Fruit fly (Drosophila melanogaster): ENCODE measurements around the gene tgy.

tgy gene

dm6 chrX:19154998-19155397, 27.9 kb upstream of the tgy start (continued):
- TF ChIP-seq h (optimal IDR thresholded peaks at IDR 0.05): no peak
- peak; percentile 35 for TF ChIP-seq CG3838 (GFP tag; optimal IDR thresholded peaks at IDR 0.05)
- peak; percentile 90 for TF ChIP-seq Abd-B (GFP tag; optimal IDR thresholded peaks at IDR 0.05)
- peak; percentile 75 for TF ChIP-seq lbe (GFP tag; optimal IDR thresholded peaks at IDR 0.05)
- TF ChIP-seq oc (tag; optimal IDR thresholded peaks at IDR 0.05): peak; percentile 93
- peak; percentile 76 for TF ChIP-seq CG8359 (GFP tag; optimal IDR thresholded peaks at IDR 0.05; ENCODE audit: borderline replicate concordance)
- TF ChIP-seq HLH54F (GFP tag; optimal IDR thresholded peaks at IDR 0.05): peak; percentile 58
- peak; percentile 43 for TF ChIP-seq CG14965 (GFP tag; optimal IDR thresholded peaks at IDR 0.05; ENCODE audit: borderline replicate concordance)
- TF ChIP-seq CG9876 (GFP tag; optimal IDR thresholded peaks at IDR 0.05): peak; percentile 51
- TF ChIP-seq CG6272 (GFP tag; IDR thresholded peaks at IDR 0.05): peak; percentile 59
- no peak for TF ChIP-seq CG10543 (GFP tag; optimal IDR thresholded peaks at IDR 0.05)
- peak; percentile 92 for TF ChIP-seq Blimp-1 (GFP tag; optimal IDR thresholded peaks at IDR 0.05)
- TF ChIP-seq dpn (GFP tag; optimal IDR thresholded peaks at IDR 0.05): peak; percentile 78 to 83
- peak; percentile 51 for TF ChIP-seq nau (GFP tag; optimal IDR thresholded peaks at IDR 0.05)
- TF ChIP-seq CG4854 (GFP tag; optimal IDR thresholded peaks at IDR 0.05): peak; percentile 73
- TF ChIP-seq pan (optimal IDR thresholded peaks at IDR 0.05): no peak
- peak in 1 of 2 experiments; percentile 75 for TF ChIP-seq pan (GFP tag; optimal IDR thresholded peaks at IDR 0.05 in 1 of 2, IDR thresholded peaks at IDR 0.05 in 1 of 2)
- no peak for TF ChIP-seq Lpt (GFP tag; optimal IDR thresholded peaks at IDR 0.05)
- peak; percentile 55 for TF ChIP-seq CG3065 (GFP tag; optimal IDR thresholded peaks at IDR 0.05)
- peak; percentile 75 for TF ChIP-seq Mad (GFP tag; optimal IDR thresholded peaks at IDR 0.05)
- TF ChIP-seq cas (GFP tag; IDR thresholded peaks at IDR 0.05): no peak
- peak; percentile 61; the same call in 1 of the 3 replicates for TF ChIP-seq CG2889 (GFP tag; IDR thresholded peaks at IDR 0.05)
- no peak for TF ChIP-seq Adf1 (GFP tag; IDR thresholded peaks at IDR 0.05)
- peak; percentile 93 for TF ChIP-seq otp (GFP tag; IDR thresholded peaks at IDR 0.05)
- TF ChIP-seq CG1647 (GFP tag; optimal IDR thresholded peaks at IDR 0.05): peak; percentile 55
- TF ChIP-seq bcd (GFP tag; optimal IDR thresholded peaks at IDR 0.05): peak; percentile 80
- peak; percentile 63 for TF ChIP-seq CG10565 (GFP tag; optimal IDR thresholded peaks at IDR 0.05)
- TF ChIP-seq pros (GFP tag; optimal IDR thresholded peaks at IDR 0.05): peak; percentile 50
- peak; percentile 85 for TF ChIP-seq ems (GFP tag; optimal IDR thresholded peaks at IDR 0.05)
- TF ChIP-seq HLH3B (GFP tag; IDR thresholded peaks at IDR 0.05): peak; percentile 87
- TF ChIP-seq her (GFP tag; optimal IDR thresholded peaks at IDR 0.05): peak; percentile 69
- TF ChIP-seq psq (GFP tag; optimal IDR thresholded peaks at IDR 0.05): peak; percentile 57
- no peak for TF ChIP-seq D19B (GFP tag; optimal IDR thresholded peaks at IDR 0.05)
- TF ChIP-seq run (tag; optimal IDR thresholded peaks at IDR 0.05): peak; percentile 30
- no peak for TF ChIP-seq CG34224 (GFP tag; IDR thresholded peaks at IDR 0.05; ENCODE audit: partially characterized antibody)
- peak; percentile 82 for TF ChIP-seq CG8944 (GFP tag; optimal IDR thresholded peaks at IDR 0.05)
- TF ChIP-seq Kr (GFP tag; optimal IDR thresholded peaks at IDR 0.05): peak; percentile 15
- peak; percentile 86 for TF ChIP-seq CG10209 (GFP tag; optimal IDR thresholded peaks at IDR 0.05)
- peak; percentile 68 for TF ChIP-seq CG18619 (GFP tag; optimal IDR thresholded peaks at IDR 0.05)
- TF ChIP-seq E2f2 (GFP tag; IDR thresholded peaks at IDR 0.05): peak; percentile 55; the same call in 1 of the 2 replicates
- TF ChIP-seq CG2199 (GFP tag; IDR thresholded peaks at IDR 0.05): peak; percentile 85; the same call in 1 of the 3 replicates
- peak; percentile 70 for TF ChIP-seq eyg (GFP tag; optimal IDR thresholded peaks at IDR 0.05)
- TF ChIP-seq CG7745 (tag; optimal IDR thresholded peaks at IDR 0.05): peak; percentile 77
- TF ChIP-seq CG14050 (GFP tag; IDR thresholded peaks at IDR 0.05): peak; percentile 55; the same call in 1 of the 3 replicates
- peak; percentile 77 for TF ChIP-seq CG10654 (GFP tag; optimal IDR thresholded peaks at IDR 0.05)
- peak; percentile 54; the same call in 1 of the 2 replicates for TF ChIP-seq Gsc (GFP tag; IDR thresholded peaks at IDR 0.05)
- TF ChIP-seq Hr3 (GFP tag; optimal IDR thresholded peaks at IDR 0.05): peak; percentile 83
- peak; percentile 40; the same call in 1 of the 2 replicates for TF ChIP-seq CG9932 (GFP tag; IDR thresholded peaks at IDR 0.05)
- TF ChIP-seq CG12391 (tag; optimal IDR thresholded peaks at IDR 0.05): peak; percentile 92
- no peak for TF ChIP-seq pzg (GFP tag; optimal IDR thresholded peaks at IDR 0.05)
- peak; percentile 91 for TF ChIP-seq Sox102F (GFP tag; optimal IDR thresholded peaks at IDR 0.05)
